Fruit fly (Drosophila melanogaster) whole organism, adult: Measurements from ENCODE around the gene CG14301.

Source experiments
- CG11617 ChIP-seq: fragments of 200-800 bp; sonication (Bioruptor generic); optimal IDR thresholded peaks from 2 replicates; lab custom pipeline; 2017; ENCODE audit warnings: mild to moderate bottlenecking, missing biosample characterization, missing genetic modification reagents, missing genetic modification characterization
- Crg-1 ChIP-seq: fragments of 200-800 bp; sonication (Bioruptor generic); optimal IDR thresholded peaks from 2 replicates; lab custom pipeline; 2016; ENCODE audit warnings: missing biosample characterization, missing genetic modification characterization

dm6 chr3R:18665061-18665460, 23.8 kb upstream of the CG14301 start, which contains the start of gene CG31231:
- TF ChIP-seq Crg-1 (GFP tag; lab: Kevin White, UChicago) (no peak), CG11617 (GFP tag; lab: Kevin White, UChicago) (no peak)
